Worm (Caenorhabditis elegans): ENCODE data around the gene shn-1.
A peak's percentile ranks its signal among the peaks of the same experiment; 100 is the strongest.

Gene shn-1

DNA sequence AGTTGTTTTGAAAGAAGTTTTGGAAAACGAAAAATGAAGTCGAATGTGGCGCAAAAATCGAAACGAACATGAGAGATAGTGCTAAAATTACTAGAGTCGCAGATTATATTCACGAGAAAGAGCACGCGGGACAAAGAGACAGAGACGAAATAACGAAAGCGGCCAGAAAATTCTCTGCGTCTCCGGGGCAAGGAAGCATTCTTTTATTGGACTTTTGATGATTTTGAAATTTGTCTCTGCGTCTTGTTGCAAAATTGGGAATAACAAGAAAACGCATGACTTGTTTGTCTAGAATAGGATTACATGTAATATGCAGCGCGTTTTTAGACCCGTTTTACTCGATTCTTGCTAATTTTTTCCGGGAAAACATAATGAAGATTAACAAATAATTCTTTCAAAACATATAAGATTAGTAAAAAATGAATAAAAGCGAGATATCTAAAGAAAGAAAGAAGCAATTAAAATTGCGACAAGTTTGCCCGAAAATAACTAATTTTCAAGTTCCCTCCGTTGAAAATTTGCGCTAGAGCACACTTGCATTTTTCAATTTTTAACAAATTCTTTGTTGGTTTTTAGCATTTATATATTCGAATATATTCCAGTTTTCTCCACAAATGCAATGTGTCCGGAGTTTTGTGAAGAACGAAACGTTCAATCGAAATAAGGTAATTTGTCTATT is 42.7 kb downstream of the shn-1 start, which contains the start of the genes B0491.6 and pigm-1 (continued):
- peak; percentile 77 for TF ChIP-seq ztf-18 (tag; optimal IDR thresholded peaks at IDR 0.05)
- no peak for TF ChIP-seq F37B4.10 (GFP tag; IDR thresholded peaks at IDR 0.05)
- TF ChIP-seq mes-4 (tag; optimal IDR thresholded peaks at IDR 0.05): no peak
- TF ChIP-seq hrde-1 (tag; optimal IDR thresholded peaks at IDR 0.05; ENCODE audit: borderline replicate concordance): no peak
- no peak for TF ChIP-seq sea-2 (GFP tag; IDR thresholded peaks at IDR 0.05)
- no peak; the same call in 1 of the 2 replicates for TF ChIP-seq zfh-2 (GFP tag; conservative IDR thresholded peaks at IDR 0.05)
- TF ChIP-seq sptf-2 (GFP tag; optimal IDR thresholded peaks at IDR 0.05): no peak
- TF ChIP-seq madf-3 (GFP tag; IDR thresholded peaks at IDR 0.05): no peak
- peak; percentile 64 for TF ChIP-seq lin-40 (tag; optimal IDR thresholded peaks at IDR 0.05)
- no peak for TF ChIP-seq pha-4 (tag; optimal IDR thresholded peaks at IDR 0.05)
- no peak for TF ChIP-seq rpc-1 (optimal IDR thresholded peaks at IDR 0.05)
- no peak for TF ChIP-seq rpc-1 (tag; optimal IDR thresholded peaks at IDR 0.05)
- no peak for TF ChIP-seq F57A8.1 (GFP tag; optimal IDR thresholded peaks at IDR 0.05)
- peak; percentile 61; the same call in 1 of the 2 replicates for TF ChIP-seq mcd-1 (GFP tag; IDR thresholded peaks at IDR 0.05)
- TF ChIP-seq him-1 (tag; optimal IDR thresholded peaks at IDR 0.05): no peak
- TF ChIP-seq D2030.7 (GFP tag; IDR thresholded peaks at IDR 0.05): no peak
- no peak for TF ChIP-seq dpl-1 (GFP tag; optimal IDR thresholded peaks at IDR 0.05)
- peak; percentile 12 for TF ChIP-seq snpc-4 (GFP tag; optimal IDR thresholded peaks at IDR 0.05)
- peak in 3 of 4 experiments; percentile 19 to 53 (median 50) for TF ChIP-seq snpc-4 (tag; optimal IDR thresholded peaks at IDR 0.05)
- TF ChIP-seq egl-44 (GFP tag; IDR thresholded peaks at IDR 0.05): 0 out of 2 replicates have a peak, but pooled peaks have one; percentile 15
- no peak for TF ChIP-seq ccch-3 (GFP tag; optimal IDR thresholded peaks at IDR 0.05)
- 0 out of 2 replicates have a peak, but pooled peaks have one; percentile 16 for TF ChIP-seq pbrm-1 (GFP tag; IDR thresholded peaks at IDR 0.05)
- TF ChIP-seq cebp-1 (GFP tag; IDR thresholded peaks at IDR 0.05): peak; percentile 62; the same call in 1 of the 2 replicates
- peak; percentile 91 for TF ChIP-seq cebp-1 (tag; optimal IDR thresholded peaks at IDR 0.05)
- no peak for TF ChIP-seq F52B5.7 (tag; optimal IDR thresholded peaks at IDR 0.05)
- no peak for TF ChIP-seq K11D2.4 (GFP tag; IDR thresholded peaks at IDR 0.05)
- TF ChIP-seq ztf-3 (GFP tag; optimal IDR thresholded peaks at IDR 0.05): no peak
- no peak for TF ChIP-seq egrh-3 (GFP tag; IDR thresholded peaks at IDR 0.05)
- no peak for TF ChIP-seq Y95B8A.8 (GFP tag; IDR thresholded peaks at IDR 0.05)
- no peak for TF ChIP-seq nfya-1 (tag; optimal IDR thresholded peaks at IDR 0.05; ENCODE audit: borderline replicate concordance, insufficient read depth)
- TF ChIP-seq ama-1 (optimal IDR thresholded peaks at IDR 0.05): no peak
- no peak for TF ChIP-seq ama-1 (GFP tag; optimal IDR thresholded peaks at IDR 0.05)
- TF ChIP-seq ztf-6 (GFP tag; IDR thresholded peaks at IDR 0.05): no peak
- no peak for TF ChIP-seq T26A5.8 (tag; optimal IDR thresholded peaks at IDR 0.05)
- peak; percentile 70 for TF ChIP-seq K12H6.12 (tag; optimal IDR thresholded peaks at IDR 0.05)
- TF ChIP-seq somi-1 (GFP tag; optimal IDR thresholded peaks at IDR 0.05): no peak

DNA sequence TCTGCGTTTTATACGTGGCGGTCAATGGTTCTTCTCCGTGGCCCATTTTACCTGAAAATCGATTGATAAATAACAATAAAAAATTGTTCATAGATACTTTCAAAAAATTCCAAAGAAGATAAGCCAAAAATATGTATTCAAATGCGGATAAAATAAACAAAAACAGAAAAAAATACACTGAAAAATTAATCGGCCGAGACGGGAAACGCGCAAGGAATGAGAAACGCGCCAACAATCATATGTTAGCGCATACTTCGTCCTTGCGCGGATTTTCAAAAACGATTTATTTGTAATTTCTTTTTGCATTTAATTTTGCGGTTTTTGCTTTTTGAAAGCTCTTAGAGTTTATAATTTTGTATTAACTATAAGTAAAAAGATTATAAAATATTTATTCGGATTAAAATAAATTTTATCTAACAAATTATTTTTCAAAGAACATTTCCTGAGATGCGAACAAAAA is 45.2 kb downstream of the shn-1 start, which contains the start of gene nduf-11:
nduf-11 (minus strand) TSS at position 51 of the 460 bp plus-strand sequence.
- TF ChIP-seq sdz-38 (tag; optimal IDR thresholded peaks at IDR 0.05) (no peak), ztf-3 (GFP tag; optimal IDR thresholded peaks at IDR 0.05) (no peak), chd-7 (tag; optimal IDR thresholded peaks at IDR 0.05) (no peak), snpc-1.1 (tag; optimal IDR thresholded peaks at IDR 0.05; ENCODE audit: insufficient read depth) (no peak), F52B5.7 (tag; optimal IDR thresholded peaks at IDR 0.05) (no peak), rec-8 (tag; optimal IDR thresholded peaks at IDR 0.05) (no peak), ceh-27 (GFP tag; optimal IDR thresholded peaks at IDR 0.05) (peak; percentile 34), repo-1 (tag; optimal IDR thresholded peaks at IDR 0.05) (peak; percentile 60), T26A5.8 (tag; optimal IDR thresholded peaks at IDR 0.05) (no peak), egl-44 (GFP tag; IDR thresholded peaks at IDR 0.05) (no peak), F10E7.11 (tag; optimal IDR thresholded peaks at IDR 0.05) (no peak), egl-18 (GFP tag; IDR thresholded peaks at IDR 0.05) (no peak), sptf-2 (GFP tag; optimal IDR thresholded peaks at IDR 0.05) (no peak), nhr-120 (GFP tag; IDR thresholded peaks at IDR 0.05) (no peak), efl-1 (GFP tag; optimal IDR thresholded peaks at IDR 0.05) (peak; percentile 84), nfya-2 (GFP tag; IDR thresholded peaks at IDR 0.05) (no peak), ceh-58 (GFP tag; IDR thresholded peaks at IDR 0.05) (no peak), Y56A3A.18 (GFP tag; IDR thresholded peaks at IDR 0.05) (0 out of 2 replicates have a peak, but pooled peaks have one; percentile 57), K11D2.4 (GFP tag; IDR thresholded peaks at IDR 0.05) (0 out of 2 replicates have a peak, but pooled peaks have one; percentile 44)

All from whole organism, young adult.